Fruit fly (Drosophila melanogaster) whole organism, prepupa: ENCODE measurements around the gene ci.

Source experiments
- Blimp-1 ChIP-seq: fragments of 200-800 bp; sonication (Bioruptor generic); optimal IDR thresholded peaks from 3 replicates; lab custom pipeline; 2017; ENCODE audit warnings: missing biosample characterization, missing genetic modification characterization, mild to moderate bottlenecking, moderate library complexity, missing genetic modification reagents
- CG10669 ChIP-seq: fragments of 200-800 bp; sonication (Bioruptor generic); optimal IDR thresholded peaks from 3 replicates; lab custom pipeline; 2018; ENCODE audit warnings: missing biosample characterization, mild to moderate bottlenecking, missing genetic modification characterization, moderate library complexity
- CG11294 ChIP-seq: fragments of 200-800 bp; sonication (Bioruptor generic); IDR thresholded peaks from 2 replicates; pipeline ENCODE4 v1.3.6; 2022; ENCODE audit warnings: missing biosample characterization, missing genetic modification characterization
- CG11762 ChIP-seq: fragments of 200-800 bp; sonication (Bioruptor generic); optimal IDR thresholded peaks from 3 replicates; lab custom pipeline; 2016; ENCODE audit warnings: missing biosample characterization, missing genetic modification characterization; ENCODE audit not compliant: insufficient read depth
- CG11902 ChIP-seq: fragments of 200-800 bp; sonication (Bioruptor generic); optimal IDR thresholded peaks from 3 replicates; lab custom pipeline; 2016; ENCODE audit warnings: missing biosample characterization, missing genetic modification characterization
- CG15336 ChIP-seq: fragments of 200-800 bp; sonication (Bioruptor generic); IDR thresholded peaks from 2 replicates; pipeline ENCODE4 v1.3.6; 2022; ENCODE audit warnings: missing biosample characterization, missing genetic modification characterization
- CG1621 ChIP-seq: fragments of 200-800 bp; sonication (Bioruptor generic); optimal IDR thresholded peaks from 3 replicates; lab custom pipeline; 2018; ENCODE audit warnings: missing biosample characterization, mild to moderate bottlenecking, missing genetic modification characterization
- CG16779 ChIP-seq: fragments of 200-800 bp; sonication (Bioruptor generic); optimal IDR thresholded peaks from 3 replicates; lab custom pipeline; 2017; ENCODE audit warnings: missing biosample characterization, mild to moderate bottlenecking, missing genetic modification characterization
- CG3032 ChIP-seq: fragments of 200-800 bp; optimal IDR thresholded peaks from 2 replicates; lab custom pipeline; 2019; ENCODE audit warnings: missing biosample characterization, mild to moderate bottlenecking, missing genetic modification characterization, moderate library complexity
- CG31627 ChIP-seq: fragments of 200-800 bp; sonication (Bioruptor generic); optimal IDR thresholded peaks from 3 replicates; lab custom pipeline; 2016; ENCODE audit warnings: missing biosample characterization, missing genetic modification characterization
- CG32006 ChIP-seq: fragments of 200-800 bp; sonication (Bioruptor generic); optimal IDR thresholded peaks from 3 replicates; lab custom pipeline; 2017; ENCODE audit warnings: missing biosample characterization, mild to moderate bottlenecking, missing genetic modification characterization
- CG34406 ChIP-seq: fragments of 200-800 bp; sonication (Bioruptor generic); optimal IDR thresholded peaks from 3 replicates; lab custom pipeline; 2016; ENCODE audit warnings: missing biosample characterization, missing genetic modification characterization
- CG3919 ChIP-seq: fragments of 200-800 bp; sonication (Bioruptor generic); optimal IDR thresholded peaks from 3 replicates; lab custom pipeline; 2016; ENCODE audit warnings: missing biosample characterization, missing genetic modification characterization
- CG4318 ChIP-seq: fragments of 200-800 bp; sonication (Bioruptor generic); optimal IDR thresholded peaks from 3 replicates; lab custom pipeline; 2017; ENCODE audit warnings: missing biosample characterization, mild to moderate bottlenecking, missing genetic modification characterization
- CG6163 ChIP-seq: fragments of 200-800 bp; sonication (Bioruptor generic); IDR thresholded peaks from 3 replicates; pipeline ENCODE4 v1.3.6; 2022; ENCODE audit warnings: missing biosample characterization, missing genetic modification characterization
- CG6276 ChIP-seq: fragments of 200-800 bp; sonication (Bioruptor generic); optimal IDR thresholded peaks from 2 replicates; lab custom pipeline; 2017; ENCODE audit warnings: missing biosample characterization, mild to moderate bottlenecking, missing genetic modification characterization
- CG6792 ChIP-seq: fragments of 200-800 bp; sonication (Bioruptor generic); optimal IDR thresholded peaks from 3 replicates; lab custom pipeline; 2016; ENCODE audit warnings: missing biosample characterization, missing genetic modification characterization
- CG6808 ChIP-seq: fragments of 200-800 bp; sonication (Bioruptor generic); optimal IDR thresholded peaks from 3 replicates; lab custom pipeline; 2017; ENCODE audit warnings: missing biosample characterization, missing genetic modification characterization, mild to moderate bottlenecking, moderate library complexity, missing genetic modification reagents
- CG6854 ChIP-seq: fragments of 200-800 bp; sonication (Bioruptor generic); optimal IDR thresholded peaks from 2 replicates; lab custom pipeline; 2017; ENCODE audit warnings: missing biosample characterization, mild to moderate bottlenecking, missing genetic modification characterization
- CG7368 ChIP-seq: fragments of 200-800 bp; sonication (Bioruptor generic); optimal IDR thresholded peaks from 3 replicates; lab custom pipeline; 2016; ENCODE audit warnings: missing biosample characterization, missing genetic modification characterization
- CG8119 ChIP-seq: fragments of 200-800 bp; sonication (Bioruptor generic); IDR thresholded peaks from 3 replicates; pipeline ENCODE4 v1.3.6; 2022; ENCODE audit warnings: missing biosample characterization, missing genetic modification characterization
- CG8632 ChIP-seq: fragments of 200-800 bp; sonication (Bioruptor generic); optimal IDR thresholded peaks from 3 replicates; lab custom pipeline; 2016; ENCODE audit warnings: missing biosample characterization, missing genetic modification characterization
- CG9139 ChIP-seq: fragments of 200-800 bp; sonication (Bioruptor generic); optimal IDR thresholded peaks from 3 replicates; lab custom pipeline; 2017; ENCODE audit warnings: missing biosample characterization, mild to moderate bottlenecking, missing genetic modification characterization
- Eip75B ChIP-seq: fragments of 200-800 bp; sonication (Bioruptor generic); optimal IDR thresholded peaks from 3 replicates; lab custom pipeline; 2016; ENCODE audit warnings: missing biosample characterization, missing genetic modification characterization
- Eip78C ChIP-seq: fragments of 200-800 bp; sonication (Bioruptor generic); peaks from one replicate; lab custom pipeline; 2016; ENCODE audit warnings: missing biosample characterization, missing genetic modification characterization
- Eip93F ChIP-seq: fragments of 200-800 bp; sonication (Bioruptor generic); optimal IDR thresholded peaks from 2 replicates; lab custom pipeline; 2016; ENCODE audit warnings: missing biosample characterization, mild to moderate bottlenecking, missing genetic modification characterization
- Ets96B ChIP-seq: fragments of 200-800 bp; optimal IDR thresholded peaks from 2 replicates; lab custom pipeline; 2019; ENCODE audit warnings: missing biosample characterization, mild to moderate bottlenecking, missing genetic modification characterization, moderate library complexity
- Gug ChIP-seq: fragments of 200-800 bp; sonication (Bioruptor generic); IDR thresholded peaks from 2 replicates; pipeline ENCODE4 v1.3.6; 2022; ENCODE audit warnings: missing biosample characterization, missing genetic modification characterization
- Hr38 ChIP-seq: sonication (Bioruptor generic); optimal IDR thresholded peaks from 2 replicates; lab custom pipeline; 2016; ENCODE audit warnings: missing biosample characterization, missing genetic modification characterization
- Hr39 ChIP-seq: fragments of 200-800 bp; sonication (Bioruptor generic); optimal IDR thresholded peaks from 2 replicates; lab custom pipeline; 2016; ENCODE audit warnings: missing biosample characterization, missing genetic modification characterization
- Hr4 ChIP-seq: fragments of 200-800 bp; sonication (Bioruptor generic); optimal IDR thresholded peaks from 3 replicates; lab custom pipeline; 2016; ENCODE audit warnings: missing biosample characterization, missing genetic modification characterization
- Lpt ChIP-seq: fragments of 200-800 bp; sonication (Bioruptor generic); optimal IDR thresholded peaks from 3 replicates; lab custom pipeline; 2016; ENCODE audit warnings: missing biosample characterization, missing genetic modification characterization
- OdsH ChIP-seq: fragments of 200-800 bp; sonication (Bioruptor generic); optimal IDR thresholded peaks from 3 replicates; lab custom pipeline; 2016; ENCODE audit warnings: missing biosample characterization, missing genetic modification characterization
- Smox ChIP-seq: fragments of 200-800 bp; sonication (Bioruptor generic); optimal IDR thresholded peaks from 3 replicates; lab custom pipeline; 2016; ENCODE audit warnings: missing biosample characterization, missing genetic modification characterization
- Sox102F ChIP-seq: fragments of 200-800 bp; sonication (Bioruptor generic); optimal IDR thresholded peaks from 2 replicates; lab custom pipeline; 2016; ENCODE audit warnings: missing biosample characterization, mild to moderate bottlenecking, missing genetic modification characterization
- Sox14 ChIP-seq: fragments of 200-800 bp; sonication (Bioruptor generic); optimal IDR thresholded peaks from 3 replicates; lab custom pipeline; 2016; ENCODE audit warnings: missing biosample characterization, missing genetic modification characterization
- Sox15 ChIP-seq: fragments of 200-800 bp; sonication (Bioruptor generic); optimal IDR thresholded peaks from 3 replicates; lab custom pipeline; 2016; ENCODE audit warnings: missing biosample characterization, missing genetic modification characterization
- achi ChIP-seq: fragments of 200-800 bp; sonication (Bioruptor generic); optimal IDR thresholded peaks from 3 replicates; lab custom pipeline; 2016; ENCODE audit warnings: missing biosample characterization, missing genetic modification characterization
- acj6 ChIP-seq: fragments of 200-800 bp; sonication (Bioruptor generic); optimal IDR thresholded peaks from 3 replicates; lab custom pipeline; 2016; ENCODE audit warnings: missing biosample characterization, missing genetic modification characterization
- cyc ChIP-seq: fragments of 200-800 bp; sonication (Bioruptor generic); optimal IDR thresholded peaks from 3 replicates; lab custom pipeline; 2016; ENCODE audit warnings: missing biosample characterization, missing genetic modification characterization
- fd85E ChIP-seq: fragments of 200-800 bp; sonication (Bioruptor generic); optimal IDR thresholded peaks from 3 replicates; lab custom pipeline; 2016; ENCODE audit warnings: missing biosample characterization, missing genetic modification characterization
- fkh ChIP-seq: fragments of 200-800 bp; sonication (Bioruptor generic); optimal IDR thresholded peaks from 3 replicates; lab custom pipeline; 2017; ENCODE audit warnings: missing biosample characterization, mild to moderate bottlenecking, missing genetic modification characterization, moderate library complexity
- lz ChIP-seq: fragments of 200-800 bp; sonication (Bioruptor generic); optimal IDR thresholded peaks from 3 replicates; lab custom pipeline; 2016; ENCODE audit warnings: missing biosample characterization, missing genetic modification characterization
- net ChIP-seq: fragments of 200-800 bp; sonication (Bioruptor generic); optimal IDR thresholded peaks from 3 replicates; lab custom pipeline; 2016; ENCODE audit warnings: missing biosample characterization, missing genetic modification characterization
- pdm3 ChIP-seq: fragments of 200-800 bp; sonication (Bioruptor generic); optimal IDR thresholded peaks from 3 replicates; lab custom pipeline; 2016; ENCODE audit warnings: missing biosample characterization, missing genetic modification characterization
- salr ChIP-seq, 2 experiments: fragments of 200-800 bp; sonication (Bioruptor generic); optimal IDR thresholded peaks; 3 replicates each; lab custom pipeline; 2016 to 2018; ENCODE audit warnings: missing biosample characterization in 2 of 2, missing genetic modification characterization in 2 of 2, mild to moderate bottlenecking in 1 of 2
- spab ChIP-seq: fragments of 200-800 bp; sonication (Bioruptor generic); optimal IDR thresholded peaks from 2 replicates; lab custom pipeline; 2017; ENCODE audit warnings: missing biosample characterization, mild to moderate bottlenecking, missing genetic modification characterization, missing genetic modification reagents
- ss ChIP-seq, 2 experiments: fragments of 200-800 bp; sonication (Bioruptor generic); optimal IDR thresholded peaks; 2 replicates in 1 of 2; 3 replicates in 1 of 2; lab custom pipeline; 2017 to 2018; ENCODE audit warnings: mild to moderate bottlenecking in 2 of 2, missing biosample characterization in 2 of 2, missing genetic modification characterization in 2 of 2, moderate library complexity in 1 of 2
- svp ChIP-seq: fragments of 200-800 bp; sonication (Bioruptor generic); peaks from one replicate; lab custom pipeline; 2016; ENCODE audit warnings: missing biosample characterization, missing genetic modification characterization
- topi ChIP-seq: fragments of 200-800 bp; sonication (Bioruptor generic); optimal IDR thresholded peaks from 3 replicates; lab custom pipeline; 2016; ENCODE audit warnings: missing biosample characterization, missing genetic modification characterization
- vri ChIP-seq: fragments of 200-800 bp; sonication (Bioruptor generic); optimal IDR thresholded peaks from 3 replicates; lab custom pipeline; 2016; ENCODE audit warnings: missing biosample characterization, mild to moderate bottlenecking, missing genetic modification characterization

The ci gene

DNA sequence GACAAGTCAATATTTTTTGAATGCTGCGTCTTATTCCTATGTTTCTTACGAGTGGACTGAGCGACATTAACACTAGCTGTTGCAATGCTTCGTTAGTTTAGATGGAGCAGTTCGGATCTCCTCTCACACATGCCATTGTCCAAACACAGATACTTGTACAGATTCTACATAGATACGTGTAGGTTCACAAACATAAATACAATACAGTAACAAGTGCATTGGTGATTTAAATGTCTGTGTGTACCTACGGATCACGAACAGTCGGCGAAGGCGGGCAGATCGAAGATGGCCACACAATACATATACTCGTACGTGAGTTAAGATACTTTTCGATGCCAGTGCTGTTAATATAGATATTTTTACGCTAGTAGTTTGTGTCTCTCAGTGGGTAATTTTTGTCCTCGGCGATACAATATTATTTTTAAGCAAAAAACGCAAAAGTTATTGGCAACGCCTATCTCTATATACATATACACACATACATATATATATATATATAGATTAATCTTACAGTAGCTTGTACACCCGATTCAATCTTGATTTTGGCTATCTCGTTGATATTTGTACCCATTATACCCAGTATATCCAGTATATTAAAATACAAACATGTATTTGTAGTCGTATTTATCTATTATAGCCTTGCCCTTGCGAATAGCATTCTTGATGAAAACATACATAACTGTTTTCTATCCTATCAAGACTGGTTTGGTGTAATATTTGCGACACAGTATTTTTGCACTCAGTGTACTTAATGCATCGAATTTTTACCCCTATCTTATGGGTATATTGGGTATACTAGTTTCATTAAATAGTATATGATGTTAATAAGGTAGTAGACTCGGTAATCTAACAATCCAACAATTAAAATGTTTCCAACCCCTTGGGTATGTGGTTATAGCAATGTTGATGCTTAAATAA, at the start of gene ci:
Gene ci, minus strand, starts transcription at position 800 of the 918 bp plus-strand sequence.
- TF ChIP-seq Sox15 (GFP tag; lab: Kevin White, UChicago) (no peak), Lpt (GFP tag; lab: Kevin White, UChicago) (peak; percentile 58), Ets96B (tag; lab: Kevin White, UChicago) (no peak), lz (GFP tag; lab: Kevin White, UChicago) (no peak), CG1621 (tag; lab: Kevin White, UChicago) (no peak), Eip75B (GFP tag; lab: Kevin White, UChicago) (no peak), fd85E (peak; percentile 35), net (GFP tag; lab: Kevin White, UChicago) (no peak), Eip78C (GFP tag; lab: Kevin White, UChicago) (peak; percentile 84), Smox (GFP tag; lab: Kevin White, UChicago) (no peak), CG8119 (GFP tag; lab: Robert Waterston, UW) (no peak), vri (GFP tag; lab: Kevin White, UChicago) (no peak), CG6792 (GFP tag; lab: Kevin White, UChicago) (no peak), CG11902 (no peak), CG6163 (GFP tag; lab: Robert Waterston, UW) (no peak), fkh (peak; percentile 97), Eip93F (GFP tag; lab: Kevin White, UChicago) (no peak), pdm3 (GFP tag; lab: Kevin White, UChicago) (no peak), CG3032 (tag; lab: Kevin White, UChicago) (no peak), svp (GFP tag; lab: Kevin White, UChicago) (no peak), topi (GFP tag; lab: Kevin White, UChicago) (no peak), CG7368 (GFP tag; lab: Kevin White, UChicago) (no peak), CG15336 (GFP tag; lab: Robert Waterston, UW) (peak; percentile 51), CG32006 (GFP tag; lab: Kevin White, UChicago) (no peak), CG11294 (GFP tag; lab: Robert Waterston, UW) (no peak), CG3919 (GFP tag; lab: Kevin White, UChicago) (no peak), spab (GFP tag; lab: Kevin White, UChicago) (no peak), CG6854 (GFP tag; lab: Kevin White, UChicago) (peak; percentile 12), cyc (GFP tag; lab: Kevin White, UChicago) (no peak), CG11762 (GFP tag; lab: Kevin White, UChicago) (no peak), CG6276 (GFP tag; lab: Kevin White, UChicago) (no peak), Sox102F (GFP tag; lab: Kevin White, UChicago) (peak; percentile 17), OdsH (GFP tag; lab: Kevin White, UChicago) (no peak), CG4318 (GFP tag; lab: Kevin White, UChicago) (no peak), CG31627 (GFP tag; lab: Kevin White, UChicago) (no peak), CG8632 (no peak), CG10669 (GFP tag; lab: Kevin White, UChicago) (no peak), Blimp-1 (GFP tag; lab: Kevin White, UChicago) (no peak), Hr39 (GFP tag; lab: Kevin White, UChicago) (no peak), acj6 (no peak), Gug (GFP tag; lab: Robert Waterston, UW) (no peak), Hr38 (no peak), achi (GFP tag; lab: Kevin White, UChicago) (peak; percentile 12), Hr4 (GFP tag; lab: Kevin White, UChicago) (no peak), ss (GFP tag; optimal IDR thresholded peaks at IDR 0.05; lab: Kevin White, UChicago) (peak; percentile 56 to 77), Sox14 (GFP tag; lab: Kevin White, UChicago) (peak; percentile 41), CG9139 (GFP tag; lab: Kevin White, UChicago) (peak; percentile 7), salr (GFP tag; optimal IDR thresholded peaks at IDR 0.05; lab: Kevin White, UChicago) (no peak), CG16779 (tag; lab: Kevin White, UChicago) (no peak), CG6808 (GFP tag; lab: Kevin White, UChicago) (no peak), CG34406 (GFP tag; lab: Kevin White, UChicago) (no peak)
